Worm (Caenorhabditis elegans) whole organism, L4 larva: ENCODE data around the gene oac-24.

Experiments
- F10B5.3 ChIP-seq: sonication (generic microtip); optimal IDR thresholded peaks from 2 replicates; lab custom pipeline; 2016; ENCODE audit warnings: mild to moderate bottlenecking, missing genetic modification characterization, missing compliant biosample characterization
- F37D6.2 ChIP-seq: sonication (generic microtip); optimal IDR thresholded peaks from 2 replicates; lab custom pipeline; 2016; ENCODE audit warnings: mild to moderate bottlenecking, missing genetic modification characterization, missing compliant biosample characterization
- F49E8.2 ChIP-seq: sonication (generic microtip); optimal IDR thresholded peaks from 2 replicates; lab custom pipeline; 2016; ENCODE audit warnings: missing compliant biosample characterization, mild to moderate bottlenecking, missing genetic modification characterization, borderline replicate concordance
- R02D3.7 ChIP-seq: fragments of 150-350 bp; sonication (generic microtip); optimal IDR thresholded peaks from 3 replicates; lab custom pipeline; 2014; ENCODE audit warnings: missing biosample characterization, missing genetic modification characterization
- T26A8.4 ChIP-seq: fragments of 200-800 bp; sonication (Bioruptor generic); IDR thresholded peaks from 2 replicates; pipeline ENCODE4 v1.3.6; 2022; ENCODE audit warnings: missing genetic modification characterization, missing compliant biosample characterization
- Y105C5A.15 ChIP-seq: fragments of 200-800 bp; sonication (Bioruptor generic); IDR thresholded peaks from 2 replicates; pipeline ENCODE4 v1.3.6; 2022; ENCODE audit warnings: missing genetic modification characterization, missing compliant biosample characterization
- Y75B8A.6 ChIP-seq: fragments of 200-800 bp; sonication (Bioruptor generic); IDR thresholded peaks from 2 replicates; pipeline ENCODE4 v1.3.6; 2022; ENCODE audit warnings: missing genetic modification reagents, missing genetic modification characterization, missing compliant biosample characterization
- ama-1 ChIP-seq: fragments of 150-350 bp; optimal IDR thresholded peaks from 2 replicates; lab custom pipeline; 2014; ENCODE audit warnings: inconsistent platforms, mixed read lengths
- ces-1 ChIP-seq: fragments of 150-350 bp; sonication (generic microtip); optimal IDR thresholded peaks from 4 replicates; lab custom pipeline; 2014; ENCODE audit warnings: missing biosample characterization, missing genetic modification reagents, missing genetic modification characterization
- cey-2 ChIP-seq: sonication (generic microtip); optimal IDR thresholded peaks from 3 replicates; lab custom pipeline; 2017; ENCODE audit warnings: missing genetic modification characterization, mild to moderate bottlenecking, missing compliant biosample characterization, antibody characterized with exemption, borderline replicate concordance; ENCODE audit not compliant: insufficient read depth
- ctbp-1 ChIP-seq: fragments of 200-800 bp; sonication (Bioruptor generic); IDR thresholded peaks from 2 replicates; pipeline ENCODE4 v1.3.6; 2022; ENCODE audit warnings: missing genetic modification reagents, missing genetic modification characterization, missing compliant biosample characterization
- daf-16 ChIP-seq, 3 experiments: sonication (generic microtip); optimal IDR thresholded peaks; 2 replicates each; lab custom pipeline; 2016 to 2017; ENCODE audit warnings: missing genetic modification characterization in 3 of 3, missing genetic modification reagents in 3 of 3, mild to moderate bottlenecking in 2 of 3, missing compliant biosample characterization in 2 of 3, missing biosample characterization in 1 of 3, moderate library complexity in 1 of 3
- daf-19 ChIP-seq: fragments of 200-800 bp; sonication (Bioruptor generic); conservative IDR thresholded peaks from 2 replicates; pipeline ENCODE4 v1.3.6; 2022; ENCODE audit warnings: missing genetic modification characterization, missing compliant biosample characterization
- dmd-6 ChIP-seq: fragments of 200-800 bp; sonication (Bioruptor generic); IDR thresholded peaks from 2 replicates; pipeline ENCODE4 v1.3.6; 2022; ENCODE audit warnings: missing genetic modification reagents, missing genetic modification characterization, missing compliant biosample characterization
- duxl-1 ChIP-seq: sonication (generic microtip); optimal IDR thresholded peaks from 2 replicates; lab custom pipeline; 2016; ENCODE audit warnings: mild to moderate bottlenecking, missing genetic modification characterization, moderate library complexity, missing compliant biosample characterization; ENCODE audit not compliant: poor library complexity
- egl-43 ChIP-seq: fragments of 200-800 bp; sonication (Bioruptor generic); IDR thresholded peaks from 2 replicates; pipeline ENCODE4 v1.3.6; 2022; ENCODE audit warnings: missing genetic modification reagents, missing genetic modification characterization, missing compliant biosample characterization
- fkh-10 ChIP-seq: fragments of 150-350 bp; optimal IDR thresholded peaks from 2 replicates; lab custom pipeline; 2014; ENCODE audit warnings: missing biosample characterization, missing genetic modification reagents, missing genetic modification characterization
- hif-1 ChIP-seq, 2 experiments: sonication (generic microtip); optimal IDR thresholded peaks; 2 replicates each; lab custom pipeline; 2016 to 2017; ENCODE audit warnings: missing compliant biosample characterization in 2 of 2, missing genetic modification characterization in 2 of 2, missing genetic modification reagents in 2 of 2, missing genotype in 2 of 2, mild to moderate bottlenecking in 1 of 2
- hlh-11 ChIP-seq: fragments of 200-800 bp; sonication (Bioruptor generic); optimal IDR thresholded peaks from 2 replicates; lab custom pipeline; 2018; ENCODE audit warnings: mild to moderate bottlenecking, missing genetic modification characterization, missing compliant biosample characterization
- hmg-1.1 ChIP-seq: fragments of 200-800 bp; sonication (Bioruptor generic); IDR thresholded peaks from 2 replicates; pipeline ENCODE4 v1.3.6; 2022; ENCODE audit warnings: missing genetic modification reagents, missing genetic modification characterization, missing compliant biosample characterization
- lim-7 ChIP-seq: fragments of 200-800 bp; sonication (Bioruptor generic); IDR thresholded peaks from 2 replicates; pipeline ENCODE4 v1.3.6; 2022; ENCODE audit warnings: missing genetic modification characterization, missing compliant biosample characterization
- lin-1 ChIP-seq: fragments of 200-800 bp; sonication (Bioruptor generic); IDR thresholded peaks from 2 replicates; pipeline ENCODE4 v1.3.6; 2022; ENCODE audit warnings: missing genetic modification reagents, missing genetic modification characterization, missing compliant biosample characterization
- lin-29 ChIP-seq: fragments of 200-800 bp; sonication (Bioruptor generic); IDR thresholded peaks from 2 replicates; pipeline ENCODE4 v1.3.6; 2022; ENCODE audit warnings: missing genetic modification reagents, missing genetic modification characterization, missing compliant biosample characterization
- lin-38 ChIP-seq: fragments of 200-800 bp; sonication (Bioruptor generic); IDR thresholded peaks from 2 replicates; pipeline ENCODE4 v1.3.6; 2022; ENCODE audit warnings: missing genetic modification reagents, missing genetic modification characterization, missing compliant biosample characterization
- lsy-2 ChIP-seq, 2 experiments: fragments of 150-350 bp in 1 of 2; sonication (generic microtip) in 1 of 2; optimal IDR thresholded peaks; 2 replicates each; lab custom pipeline; 2014 to 2017; ENCODE audit warnings: missing biosample characterization in 2 of 2, missing genetic modification characterization in 2 of 2
- mdt-29 ChIP-seq: fragments of 200-800 bp; sonication (Bioruptor generic); IDR thresholded peaks from 2 replicates; pipeline ENCODE4 v1.3.6; 2022; ENCODE audit warnings: missing genetic modification reagents, missing genetic modification characterization, missing compliant biosample characterization
- mes-2 ChIP-seq: sonication (generic microtip); optimal IDR thresholded peaks from 2 replicates; lab custom pipeline; 2016; ENCODE audit warnings: missing genotype, mild to moderate bottlenecking, missing genetic modification characterization, missing compliant biosample characterization; ENCODE audit not compliant: poor library complexity, severe bottlenecking
- mxl-2 ChIP-seq: fragments of 200-800 bp; sonication (Bioruptor generic); conservative IDR thresholded peaks from 2 replicates; pipeline ENCODE4 v1.3.6; 2022; ENCODE audit warnings: missing genetic modification reagents, missing genetic modification characterization, missing compliant biosample characterization
- nhr-102 ChIP-seq: sonication (generic microtip); optimal IDR thresholded peaks from 2 replicates; lab custom pipeline; 2016; ENCODE audit warnings: mild to moderate bottlenecking, missing genetic modification characterization, moderate library complexity, missing compliant biosample characterization
- nhr-11 ChIP-seq: fragments of 150-350 bp; optimal IDR thresholded peaks from 2 replicates; lab custom pipeline; 2014; ENCODE audit warnings: missing biosample characterization, missing genetic modification characterization
- nhr-237 ChIP-seq: sonication (generic microtip); optimal IDR thresholded peaks from 2 replicates; lab custom pipeline; 2017; ENCODE audit warnings: missing biosample characterization, missing genetic modification characterization
- nhr-28 ChIP-seq: fragments of 150-350 bp; optimal IDR thresholded peaks from 2 replicates; lab custom pipeline; 2014; ENCODE audit warnings: missing biosample characterization, missing genetic modification characterization
- pha-4 ChIP-seq, 2 experiments: fragments of 150-350 bp in 1 of 2; fragments of 200-800 bp in 1 of 2; sonication (Bioruptor generic) in 1 of 2; IDR thresholded peaks in 1 of 2; optimal IDR thresholded peaks in 1 of 2; 2 replicates each; pipeline versions ENCODE4 v1.3.6 to Lab custom; 2014 to 2022; ENCODE audit warnings: missing genetic modification characterization in 2 of 2, missing genetic modification reagents in 2 of 2, missing biosample characterization in 1 of 2, missing compliant biosample characterization in 1 of 2
- set-16 ChIP-seq: fragments of 200-800 bp; sonication (Bioruptor generic); IDR thresholded peaks from 2 replicates; pipeline ENCODE4 v1.3.6; 2022; ENCODE audit warnings: missing genetic modification reagents, missing genetic modification characterization, missing compliant biosample characterization
- tag-97 ChIP-seq: fragments of 200-800 bp; sonication (Bioruptor generic); IDR thresholded peaks from 2 replicates; pipeline ENCODE4 v1.3.6; 2022; ENCODE audit warnings: missing genetic modification characterization, missing compliant biosample characterization
- zfp-2 ChIP-seq: sonication (generic microtip); optimal IDR thresholded peaks from 2 replicates; lab custom pipeline; 2016; ENCODE audit warnings: mild to moderate bottlenecking, missing genetic modification characterization, missing compliant biosample characterization
- zfp-3 ChIP-seq: fragments of 200-800 bp; sonication (Bioruptor generic); conservative IDR thresholded peaks from 2 replicates; pipeline ENCODE4 v1.3.6; 2022; ENCODE audit warnings: missing genetic modification reagents, missing genetic modification characterization, missing compliant biosample characterization
- zip-11 ChIP-seq: fragments of 200-800 bp; sonication (Bioruptor generic); IDR thresholded peaks from 2 replicates; pipeline ENCODE4 v1.3.6; 2022; ENCODE audit warnings: missing genetic modification characterization, missing compliant biosample characterization

oac-24 gene

DNA sequence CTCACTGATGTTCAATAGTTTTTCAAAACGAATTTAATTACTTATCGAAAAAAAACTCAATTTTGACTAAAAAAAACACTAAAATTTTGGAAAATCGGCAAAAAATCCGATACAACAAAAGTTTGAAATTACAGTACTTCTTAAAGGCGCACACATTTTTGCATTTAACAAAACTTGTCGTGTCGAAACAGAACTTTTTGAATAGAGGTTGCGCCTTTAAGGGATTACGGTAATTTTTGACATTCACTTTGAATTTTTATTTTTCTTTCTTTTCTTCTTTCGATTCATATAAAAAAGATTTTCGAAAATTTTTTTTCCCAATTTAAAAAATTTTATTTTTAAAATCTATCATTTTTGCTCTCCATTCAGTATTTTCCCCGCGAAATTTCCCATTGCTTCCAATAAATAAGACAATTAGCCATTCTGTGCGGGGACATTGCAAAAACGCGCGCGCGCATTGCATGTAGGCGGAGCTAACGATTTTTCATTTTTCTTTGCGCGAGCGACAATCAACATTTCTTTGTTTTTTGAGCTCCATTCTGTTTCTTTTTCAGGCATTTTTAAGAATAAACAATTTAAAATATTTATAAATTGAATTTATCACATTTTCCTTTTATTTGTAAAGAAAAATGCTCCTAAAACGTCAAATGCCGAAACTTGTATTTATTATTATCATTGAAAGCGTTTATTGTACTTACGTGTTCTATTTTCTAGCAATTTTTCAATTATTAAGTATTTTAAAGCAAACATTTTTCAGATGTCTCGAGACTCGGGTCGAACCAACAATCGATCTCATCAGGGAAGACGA lies 20.8 kb downstream of the oac-24 start, which contains the start of gene F39G3.3 (continued):
- TF ChIP-seq cey-2 (no peak), set-16 (no peak), nhr-237 (tag; lab: Kevin White, UChicago) (no peak), F49E8.2 (tag; lab: Kevin White, UChicago) (peak; percentile 84), ama-1 (lab: Kevin White, UChicago) (no peak), egl-43 (no peak), Y105C5A.15 (GFP tag; lab: Robert Waterston, UW) (no peak), ctbp-1 (GFP tag; lab: Robert Waterston, UW) (no peak), zfp-3 (no peak), mes-2 (tag; lab: Kevin White, UChicago) (peak; percentile 86), duxl-1 (tag; lab: Kevin White, UChicago) (peak; percentile 58), zfp-2 (no peak), lin-29 (no peak), mdt-29 (GFP tag; lab: Robert Waterston, UW) (no peak), hmg-1.1 (peak; percentile 81), hif-1 (tag; optimal IDR thresholded peaks at IDR 0.05; lab: Kevin White, UChicago) (peak in 1 of 2 experiments; percentile 35), F10B5.3 (tag; lab: Kevin White, UChicago) (no peak), Y75B8A.6 (GFP tag; lab: Robert Waterston, UW) (no peak), lim-7 (no peak), tag-97 (no peak), dmd-6 (GFP tag; lab: Robert Waterston, UW) (no peak), fkh-10 (no peak), hlh-11 (tag; lab: Kevin White, UChicago) (peak; percentile 14), nhr-28 (tag; lab: Kevin White, UChicago) (peak; percentile 47), R02D3.7 (tag; lab: Kevin White, UChicago) (no peak), nhr-102 (tag; lab: Kevin White, UChicago) (peak; percentile 40), lsy-2 (tag; optimal IDR thresholded peaks at IDR 0.05; lab: Kevin White, UChicago) (peak in 1 of 2 experiments; percentile 55), nhr-11 (tag; lab: Kevin White, UChicago) (no peak), mxl-2 (GFP tag; lab: Robert Waterston, UW) (no peak), ces-1 (peak; percentile 41), lin-38 (GFP tag; lab: Robert Waterston, UW) (peak; percentile 73), lin-1 (GFP tag; lab: Robert Waterston, UW) (no peak), pha-4 (GFP tag; IDR thresholded peaks at IDR 0.05; lab: Robert Waterston, UW) (0 out of 2 replicates have a peak, but pooled peaks have one; percentile 64), pha-4 (tag; optimal IDR thresholded peaks at IDR 0.05; lab: Kevin White, UChicago) (no peak), T26A8.4 (GFP tag; lab: Robert Waterston, UW) (no peak), daf-19 (GFP tag; lab: Robert Waterston, UW) (no peak), daf-16 (GFP tag; optimal IDR thresholded peaks at IDR 0.05; lab: Kevin White, UChicago) (peak in 1 of 2 experiments; percentile 2), daf-16 (tag; optimal IDR thresholded peaks at IDR 0.05; lab: Kevin White, UChicago) (peak; percentile 59), F37D6.2 (tag; lab: Kevin White, UChicago) (no peak), zip-11 (GFP tag; lab: Robert Waterston, UW) (no peak)
